Worm (Caenorhabditis elegans): ENCODE measurements around the gene cpna-2.

DNA sequence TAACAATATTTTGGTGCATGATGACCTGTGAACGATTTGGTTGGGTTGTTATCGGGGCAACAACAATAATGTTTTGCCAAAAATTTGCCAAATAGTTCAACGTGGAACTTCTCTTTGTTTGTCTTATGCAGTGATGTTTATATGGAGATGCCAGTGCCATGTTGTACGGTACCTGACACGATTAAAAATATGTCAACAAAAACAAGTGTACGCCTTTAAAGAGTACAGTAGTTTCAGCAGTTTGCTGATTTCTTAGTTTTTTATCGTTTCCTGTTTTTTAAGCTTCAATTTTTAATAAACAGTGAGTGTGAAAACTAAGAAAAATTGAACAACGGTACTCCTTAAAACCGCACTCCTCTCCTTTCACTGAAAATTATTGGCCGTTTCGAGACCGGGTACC lies 53.6 kb downstream of the cpna-2 start:
- no peak for TF ChIP-seq ama-1 (optimal IDR thresholded peaks at IDR 0.05)
- no peak for TF ChIP-seq pha-4 (GFP tag; IDR thresholded peaks at IDR 0.05)
- no peak for TF ChIP-seq pha-4 (tag; optimal IDR thresholded peaks at IDR 0.05)
